Worm (Caenorhabditis elegans) whole organism, L4 larva: ENCODE data around the gene nsy-1.

Experiments
- D1046.2 ChIP-seq: fragments of 200-800 bp; sonication (Bioruptor generic); IDR thresholded peaks from 2 replicates; pipeline ENCODE4 v1.3.6; 2022; ENCODE audit warnings: missing genetic modification characterization, missing compliant biosample characterization
- F10B5.3 ChIP-seq: sonication (generic microtip); optimal IDR thresholded peaks from 2 replicates; lab custom pipeline; 2016; ENCODE audit warnings: mild to moderate bottlenecking, missing genetic modification characterization, missing compliant biosample characterization
- F44E2.7 ChIP-seq: fragments of 200-800 bp; sonication (Bioruptor generic); IDR thresholded peaks from 2 replicates; pipeline ENCODE4 v2.1.2; 2022; ENCODE audit warnings: missing genetic modification characterization, missing compliant biosample characterization
- T26A8.4 ChIP-seq: fragments of 200-800 bp; sonication (Bioruptor generic); IDR thresholded peaks from 2 replicates; pipeline ENCODE4 v1.3.6; 2022; ENCODE audit warnings: missing genetic modification characterization, missing compliant biosample characterization
- Y105C5A.15 ChIP-seq: fragments of 200-800 bp; sonication (Bioruptor generic); IDR thresholded peaks from 2 replicates; pipeline ENCODE4 v1.3.6; 2022; ENCODE audit warnings: missing genetic modification characterization, missing compliant biosample characterization
- Y48G9A.11 ChIP-seq: fragments of 200-800 bp; sonication (Bioruptor generic); IDR thresholded peaks from 2 replicates; pipeline ENCODE4 v1.3.6; 2022; ENCODE audit warnings: missing genetic modification reagents, missing genetic modification characterization, missing compliant biosample characterization
- Y75B8A.6 ChIP-seq: fragments of 200-800 bp; sonication (Bioruptor generic); IDR thresholded peaks from 2 replicates; pipeline ENCODE4 v1.3.6; 2022; ENCODE audit warnings: missing genetic modification reagents, missing genetic modification characterization, missing compliant biosample characterization
- ZK337.2 ChIP-seq: fragments of 200-800 bp; sonication (Bioruptor generic); IDR thresholded peaks from 2 replicates; pipeline ENCODE4 v1.3.6; 2022; ENCODE audit warnings: missing genetic modification reagents, missing genetic modification characterization, missing compliant biosample characterization
- aha-1 ChIP-seq: fragments of 150-350 bp; peaks from one replicate; lab custom pipeline; 2014; ENCODE audit warnings: missing biosample characterization, missing genetic modification characterization
- arid-1 ChIP-seq: fragments of 200-800 bp; sonication (Bioruptor generic); conservative IDR thresholded peaks from 2 replicates; pipeline ENCODE4 v1.3.6; 2022; ENCODE audit warnings: missing genetic modification reagents, missing genetic modification characterization, missing compliant biosample characterization
- ceh-28 ChIP-seq: fragments of 150-350 bp; optimal IDR thresholded peaks from 2 replicates; lab custom pipeline; 2014; ENCODE audit warnings: missing biosample characterization, missing genetic modification reagents, missing genetic modification characterization
- ces-1 ChIP-seq: fragments of 150-350 bp; sonication (generic microtip); optimal IDR thresholded peaks from 4 replicates; lab custom pipeline; 2014; ENCODE audit warnings: missing biosample characterization, missing genetic modification reagents, missing genetic modification characterization
- ctbp-1 ChIP-seq: fragments of 200-800 bp; sonication (Bioruptor generic); IDR thresholded peaks from 2 replicates; pipeline ENCODE4 v1.3.6; 2022; ENCODE audit warnings: missing genetic modification reagents, missing genetic modification characterization, missing compliant biosample characterization
- daf-12 ChIP-seq: fragments of 150-350 bp; optimal IDR thresholded peaks from 2 replicates; lab custom pipeline; 2014; ENCODE audit warnings: missing biosample characterization, missing genetic modification reagents, missing genetic modification characterization
- daf-16 ChIP-seq, 3 experiments: sonication (generic microtip); optimal IDR thresholded peaks; 2 replicates each; lab custom pipeline; 2016 to 2017; ENCODE audit warnings: missing genetic modification characterization in 3 of 3, missing genetic modification reagents in 3 of 3, mild to moderate bottlenecking in 2 of 3, missing compliant biosample characterization in 2 of 3, missing biosample characterization in 1 of 3, moderate library complexity in 1 of 3
- dmd-6 ChIP-seq: fragments of 200-800 bp; sonication (Bioruptor generic); IDR thresholded peaks from 2 replicates; pipeline ENCODE4 v1.3.6; 2022; ENCODE audit warnings: missing genetic modification reagents, missing genetic modification characterization, missing compliant biosample characterization
- dpl-1 ChIP-seq: fragments of 150-350 bp; optimal IDR thresholded peaks from 2 replicates; lab custom pipeline; 2014; ENCODE audit warnings: missing biosample characterization, missing genetic modification reagents, missing genetic modification characterization
- duxl-1 ChIP-seq: sonication (generic microtip); optimal IDR thresholded peaks from 2 replicates; lab custom pipeline; 2016; ENCODE audit warnings: mild to moderate bottlenecking, missing genetic modification characterization, moderate library complexity, missing compliant biosample characterization; ENCODE audit not compliant: poor library complexity
- egl-27 ChIP-seq: sonication (generic microtip); optimal IDR thresholded peaks from 3 replicates; lab custom pipeline; 2017; ENCODE audit warnings: missing biosample characterization, missing genetic modification reagents, missing genetic modification characterization
- egl-43 ChIP-seq: fragments of 200-800 bp; sonication (Bioruptor generic); IDR thresholded peaks from 2 replicates; pipeline ENCODE4 v1.3.6; 2022; ENCODE audit warnings: missing genetic modification reagents, missing genetic modification characterization, missing compliant biosample characterization
- fos-1 ChIP-seq: fragments of 150-350 bp; optimal IDR thresholded peaks from 2 replicates; lab custom pipeline; 2014; ENCODE audit warnings: missing biosample characterization, missing genetic modification characterization
- gei-8 ChIP-seq: fragments of 200-800 bp; sonication (Bioruptor generic); optimal IDR thresholded peaks from 2 replicates; lab custom pipeline; 2018; ENCODE audit warnings: mild to moderate bottlenecking, missing genetic modification characterization, missing compliant biosample characterization
- hlh-30 ChIP-seq: sonication (generic microtip); optimal IDR thresholded peaks from 2 replicates; lab custom pipeline; 2017; ENCODE audit warnings: antibody characterized with exemption, mild to moderate bottlenecking, missing genetic modification characterization, missing compliant biosample characterization; ENCODE audit not compliant: insufficient read depth
- jun-1 ChIP-seq: fragments of 150-350 bp; optimal IDR thresholded peaks from 2 replicates; lab custom pipeline; 2014; ENCODE audit warnings: missing biosample characterization, missing genetic modification reagents, missing genetic modification characterization
- lim-7 ChIP-seq: fragments of 200-800 bp; sonication (Bioruptor generic); IDR thresholded peaks from 2 replicates; pipeline ENCODE4 v1.3.6; 2022; ENCODE audit warnings: missing genetic modification characterization, missing compliant biosample characterization
- lin-1 ChIP-seq: fragments of 200-800 bp; sonication (Bioruptor generic); IDR thresholded peaks from 2 replicates; pipeline ENCODE4 v1.3.6; 2022; ENCODE audit warnings: missing genetic modification reagents, missing genetic modification characterization, missing compliant biosample characterization
- lin-29 ChIP-seq: fragments of 200-800 bp; sonication (Bioruptor generic); IDR thresholded peaks from 2 replicates; pipeline ENCODE4 v1.3.6; 2022; ENCODE audit warnings: missing genetic modification reagents, missing genetic modification characterization, missing compliant biosample characterization
- lin-38 ChIP-seq: fragments of 200-800 bp; sonication (Bioruptor generic); IDR thresholded peaks from 2 replicates; pipeline ENCODE4 v1.3.6; 2022; ENCODE audit warnings: missing genetic modification reagents, missing genetic modification characterization, missing compliant biosample characterization
- madf-9 ChIP-seq: fragments of 200-800 bp; sonication (Bioruptor generic); conservative IDR thresholded peaks from 2 replicates; pipeline ENCODE4 v1.3.6; 2022; ENCODE audit warnings: missing genetic modification reagents, missing genetic modification characterization, missing compliant biosample characterization
- mdl-1 ChIP-seq, 2 experiments: fragments of 150-350 bp in 1 of 2; sonication (generic microtip) in 1 of 2; optimal IDR thresholded peaks; 2 replicates each; lab custom pipeline; 2014 to 2017; ENCODE audit warnings: missing biosample characterization in 2 of 2, missing genetic modification characterization in 2 of 2
- mdt-29 ChIP-seq: fragments of 200-800 bp; sonication (Bioruptor generic); IDR thresholded peaks from 2 replicates; pipeline ENCODE4 v1.3.6; 2022; ENCODE audit warnings: missing genetic modification reagents, missing genetic modification characterization, missing compliant biosample characterization
- mes-2 ChIP-seq: sonication (generic microtip); optimal IDR thresholded peaks from 2 replicates; lab custom pipeline; 2016; ENCODE audit warnings: missing genotype, mild to moderate bottlenecking, missing genetic modification characterization, missing compliant biosample characterization; ENCODE audit not compliant: poor library complexity, severe bottlenecking
- mxl-2 ChIP-seq: fragments of 200-800 bp; sonication (Bioruptor generic); conservative IDR thresholded peaks from 2 replicates; pipeline ENCODE4 v1.3.6; 2022; ENCODE audit warnings: missing genetic modification reagents, missing genetic modification characterization, missing compliant biosample characterization
- mxl-3 ChIP-seq: fragments of 200-800 bp; sonication (Bioruptor generic); optimal IDR thresholded peaks from 2 replicates; lab custom pipeline; 2018; ENCODE audit warnings: mild to moderate bottlenecking, missing genetic modification characterization, missing compliant biosample characterization
- nhr-10 ChIP-seq: fragments of 150-350 bp; optimal IDR thresholded peaks from 2 replicates; lab custom pipeline; 2014; ENCODE audit warnings: missing biosample characterization, missing genetic modification characterization
- nhr-111 ChIP-seq: fragments of 200-800 bp; sonication (Bioruptor generic); optimal IDR thresholded peaks from 2 replicates; lab custom pipeline; 2018; ENCODE audit warnings: mild to moderate bottlenecking, missing genetic modification characterization, missing compliant biosample characterization
- nhr-28 ChIP-seq: fragments of 150-350 bp; optimal IDR thresholded peaks from 2 replicates; lab custom pipeline; 2014; ENCODE audit warnings: missing biosample characterization, missing genetic modification characterization
- nhr-42 ChIP-seq: fragments of 200-800 bp; sonication (Bioruptor generic); IDR thresholded peaks from 2 replicates; pipeline ENCODE4 v1.3.6; 2022; ENCODE audit warnings: missing genetic modification characterization, missing compliant biosample characterization
- nhr-48 ChIP-seq: sonication (generic microtip); optimal IDR thresholded peaks from 2 replicates; lab custom pipeline; 2016; ENCODE audit warnings: mild to moderate bottlenecking, missing genetic modification characterization, missing compliant biosample characterization
- nhr-6 ChIP-seq: fragments of 150-350 bp; optimal IDR thresholded peaks from 2 replicates; lab custom pipeline; 2014; ENCODE audit warnings: missing biosample characterization, missing genetic modification characterization
- pha-4 ChIP-seq, 2 experiments: fragments of 150-350 bp in 1 of 2; fragments of 200-800 bp in 1 of 2; sonication (Bioruptor generic) in 1 of 2; IDR thresholded peaks in 1 of 2; optimal IDR thresholded peaks in 1 of 2; 2 replicates each; pipeline versions ENCODE4 v1.3.6 to Lab custom; 2014 to 2022; ENCODE audit warnings: missing genetic modification characterization in 2 of 2, missing genetic modification reagents in 2 of 2, missing biosample characterization in 1 of 2, missing compliant biosample characterization in 1 of 2
- sdz-12 ChIP-seq: fragments of 200-800 bp; sonication (Bioruptor generic); optimal IDR thresholded peaks from 2 replicates; lab custom pipeline; 2018; ENCODE audit warnings: mild to moderate bottlenecking, missing genetic modification characterization, missing compliant biosample characterization
- set-16 ChIP-seq: fragments of 200-800 bp; sonication (Bioruptor generic); IDR thresholded peaks from 2 replicates; pipeline ENCODE4 v1.3.6; 2022; ENCODE audit warnings: missing genetic modification reagents, missing genetic modification characterization, missing compliant biosample characterization
- skn-1 ChIP-seq: fragments of 150-350 bp; optimal IDR thresholded peaks from 2 replicates; lab custom pipeline; 2014; ENCODE audit warnings: missing biosample characterization, missing genetic modification characterization
- snpc-4 ChIP-seq: fragments of 150-350 bp; optimal IDR thresholded peaks from 2 replicates; lab custom pipeline; 2014; ENCODE audit warnings: missing biosample characterization, missing genetic modification characterization
- unc-130 ChIP-seq: sonication (generic microtip); optimal IDR thresholded peaks from 2 replicates; lab custom pipeline; 2016; ENCODE audit warnings: missing genetic modification reagents, missing genetic modification characterization, missing compliant biosample characterization
- unc-62 ChIP-seq, 3 experiments: fragments of 150-350 bp in 1 of 3; sonication (generic microtip); optimal IDR thresholded peaks in 2 of 3; peaks in 1 of 3; 1 replicate in 1 of 3; 2 replicates in 2 of 3; lab custom pipeline; 2014 to 2017; ENCODE audit warnings: missing biosample characterization in 3 of 3, missing genetic modification characterization in 3 of 3, missing genetic modification reagents in 3 of 3, missing genotype in 1 of 3
- vab-7 ChIP-seq: fragments of 200-800 bp; sonication (Bioruptor generic); IDR thresholded peaks from 2 replicates; pipeline ENCODE4 v1.3.6; 2022; ENCODE audit warnings: missing genetic modification reagents, missing genetic modification characterization, missing compliant biosample characterization
- zag-1 ChIP-seq: fragments of 150-350 bp; optimal IDR thresholded peaks from 2 replicates; lab custom pipeline; 2014; ENCODE audit warnings: missing biosample characterization, missing genetic modification characterization

nsy-1 gene

DNA sequence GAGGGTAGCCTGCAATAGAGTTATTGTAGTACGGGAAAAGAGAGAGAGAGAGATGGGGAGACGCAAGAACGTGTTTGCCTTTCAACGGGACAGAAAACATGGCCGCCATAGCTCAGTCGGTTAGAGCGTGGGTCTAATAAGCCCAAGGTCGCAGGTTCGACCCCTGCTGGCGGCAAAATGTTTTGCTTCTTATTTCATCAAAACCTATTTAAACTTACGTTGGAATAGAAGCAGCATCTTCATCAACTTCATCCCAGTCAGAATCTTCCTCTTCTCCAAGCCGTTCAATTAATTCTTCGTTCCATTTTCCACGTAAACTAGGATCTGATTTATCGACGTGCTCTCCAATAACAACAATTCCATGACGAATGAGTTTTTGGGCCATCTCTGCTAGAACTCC is 10.1 kb downstream of the nsy-1 start:
- peak; percentile 45 for TF ChIP-seq nhr-48 (tag; lab: Kevin White, UChicago)
- peak; percentile 25 for TF ChIP-seq F10B5.3 (tag; lab: Kevin White, UChicago)
- TF ChIP-seq ces-1: no peak
- peak; percentile 84 for TF ChIP-seq arid-1
- no peak for TF ChIP-seq egl-27 (tag; lab: Kevin White, UChicago)
- peak; percentile 94 for TF ChIP-seq lim-7 (GFP tag; lab: Robert Waterston, UW)
- TF ChIP-seq mes-2 (tag; lab: Kevin White, UChicago): peak; percentile 74
- peak; percentile 87 for TF ChIP-seq nhr-42
- peak in 1 of 2 experiments; percentile 80 for TF ChIP-seq unc-62 (GFP tag; optimal IDR thresholded peaks at IDR 0.05 in 1 of 2; lab: Kevin White, UChicago)
- TF ChIP-seq unc-62 (tag; optimal IDR thresholded peaks at IDR 0.05; lab: Kevin White, UChicago): no peak
- TF ChIP-seq mxl-3 (GFP tag; lab: Kevin White, UChicago): peak; percentile 59
- TF ChIP-seq madf-9 (GFP tag; lab: Robert Waterston, UW): peak; percentile 74
- TF ChIP-seq skn-1 (tag; lab: Kevin White, UChicago): no peak
- 0 out of 2 replicates have a peak, but pooled peaks have one; percentile 31 for TF ChIP-seq mxl-2 (GFP tag; lab: Robert Waterston, UW)
- TF ChIP-seq ctbp-1 (GFP tag; lab: Robert Waterston, UW): 0 out of 2 replicates have a peak, but pooled peaks have one; percentile 41
- TF ChIP-seq lin-29: no peak
- peak; percentile 78 for TF ChIP-seq D1046.2 (GFP tag; lab: Robert Waterston, UW)
- TF ChIP-seq unc-130 (GFP tag; lab: Kevin White, UChicago): peak; percentile 72
- no peak for TF ChIP-seq nhr-10 (tag; lab: Kevin White, UChicago)
- TF ChIP-seq mdl-1 (tag; optimal IDR thresholded peaks at IDR 0.05; lab: Kevin White, UChicago): peak in 1 of 2 experiments; percentile 25
- TF ChIP-seq vab-7 (GFP tag; lab: Robert Waterston, UW): peak; percentile 86
- no peak for TF ChIP-seq ceh-28 (tag; lab: Kevin White, UChicago)
- no peak for TF ChIP-seq mdt-29
- TF ChIP-seq aha-1 (tag; lab: Kevin White, UChicago): peak; percentile 98
- peak in 1 of 2 experiments; percentile 75 for TF ChIP-seq daf-16 (GFP tag; optimal IDR thresholded peaks at IDR 0.05; lab: Kevin White, UChicago)
- TF ChIP-seq daf-16 (tag; optimal IDR thresholded peaks at IDR 0.05; lab: Kevin White, UChicago): peak; percentile 70
- peak; percentile 70; the same call in 1 of the 2 replicates for TF ChIP-seq lin-1 (GFP tag; lab: Robert Waterston, UW)
- TF ChIP-seq pha-4 (GFP tag; IDR thresholded peaks at IDR 0.05; lab: Robert Waterston, UW): peak; percentile 93
- no peak for TF ChIP-seq pha-4 (tag; optimal IDR thresholded peaks at IDR 0.05; lab: Kevin White, UChicago)
- TF ChIP-seq gei-8 (GFP tag; lab: Kevin White, UChicago): peak; percentile 68
- TF ChIP-seq Y105C5A.15 (GFP tag; lab: Robert Waterston, UW): peak; percentile 86; the same call in 1 of the 2 replicates
- peak; percentile 78 for TF ChIP-seq duxl-1 (tag; lab: Kevin White, UChicago)
- peak; percentile 34 for TF ChIP-seq nhr-28 (tag; lab: Kevin White, UChicago)
- TF ChIP-seq hlh-30 (tag; lab: Kevin White, UChicago): peak; percentile 29
- TF ChIP-seq lin-38 (GFP tag; lab: Robert Waterston, UW): peak; percentile 84
- TF ChIP-seq set-16: peak; percentile 48; the same call in 1 of the 2 replicates
- TF ChIP-seq F44E2.7 (GFP tag; lab: Robert Waterston, UW): 0 out of 2 replicates have a peak, but pooled peaks have one; percentile 50
- TF ChIP-seq Y75B8A.6 (GFP tag; lab: Robert Waterston, UW): peak; percentile 81; the same call in 1 of the 2 replicates
- TF ChIP-seq T26A8.4 (GFP tag; lab: Robert Waterston, UW): peak; percentile 84
- TF ChIP-seq zag-1: no peak
- no peak for TF ChIP-seq fos-1 (tag; lab: Kevin White, UChicago)
- TF ChIP-seq dpl-1: peak; percentile 45
- TF ChIP-seq jun-1 (tag; lab: Kevin White, UChicago): peak; percentile 65
- TF ChIP-seq daf-12 (tag; lab: Kevin White, UChicago): no peak
- peak; percentile 68 for TF ChIP-seq dmd-6 (GFP tag; lab: Robert Waterston, UW)
- peak; percentile 76 for TF ChIP-seq Y48G9A.11
- peak; percentile 82 for TF ChIP-seq sdz-12
- TF ChIP-seq nhr-6: peak; percentile 60
- TF ChIP-seq ZK337.2: no peak
- TF ChIP-seq nhr-111 (GFP tag; lab: Kevin White, UChicago): peak; percentile 42
- TF ChIP-seq egl-43 (GFP tag; lab: Robert Waterston, UW): peak; percentile 94
- no peak for TF ChIP-seq snpc-4
